Worm (Caenorhabditis elegans) whole organism, young adult: Measurements from ENCODE around the gene pptr-2.

Source experiments
- C06A6.2 ChIP-seq: fragments of 200-800 bp; sonication (Bioruptor generic); conservative IDR thresholded peaks from 2 replicates; pipeline ENCODE4 v1.3.6; 2022; ENCODE audit warnings: missing genetic modification characterization, missing compliant biosample characterization
- C17E4.6 ChIP-seq: fragments of 200-800 bp; sonication (Bioruptor generic); IDR thresholded peaks from 2 replicates; pipeline ENCODE4 v1.3.6; 2022; ENCODE audit warnings: missing genetic modification reagents, missing genetic modification characterization, missing compliant biosample characterization
- F49E8.2 ChIP-seq: sonication (generic microtip); optimal IDR thresholded peaks from 3 replicates; lab custom pipeline; 2017; ENCODE audit warnings: missing genetic modification characterization, mild to moderate bottlenecking, missing compliant biosample characterization, antibody characterized with exemption, moderate library complexity; ENCODE audit not compliant: insufficient read depth
- F55B11.4 ChIP-seq: sonication (generic microtip); optimal IDR thresholded peaks from 2 replicates; lab custom pipeline; 2016; ENCODE audit warnings: missing compliant biosample characterization, missing genetic modification characterization, borderline replicate concordance; ENCODE audit not compliant: insufficient read depth
- F57C9.4 ChIP-seq: sonication (generic microtip); optimal IDR thresholded peaks from 2 replicates; lab custom pipeline; 2017; ENCODE audit warnings: mild to moderate bottlenecking, missing genetic modification characterization, missing compliant biosample characterization
- K11D2.4 ChIP-seq: fragments of 200-800 bp; sonication (Bioruptor generic); IDR thresholded peaks from 2 replicates; pipeline ENCODE4 v1.3.6; 2022; ENCODE audit warnings: missing genetic modification reagents, missing genetic modification characterization, missing compliant biosample characterization
- Y56A3A.18 ChIP-seq: fragments of 200-800 bp; sonication (Bioruptor generic); IDR thresholded peaks from 2 replicates; pipeline ENCODE4 v1.3.6; 2022; ENCODE audit warnings: missing genetic modification reagents, missing genetic modification characterization, missing compliant biosample characterization
- Y67H2A.10 ChIP-seq: fragments of 200-800 bp; sonication (Bioruptor generic); conservative IDR thresholded peaks from 2 replicates; pipeline ENCODE4 v1.3.6; 2022; ENCODE audit warnings: missing genetic modification reagents, missing genetic modification characterization, missing compliant biosample characterization
- aptf-2 ChIP-seq: fragments of 200-800 bp; sonication (Bioruptor generic); conservative IDR thresholded peaks from 2 replicates; pipeline ENCODE4 v1.3.6; 2022; ENCODE audit warnings: missing genetic modification reagents, missing genetic modification characterization, missing compliant biosample characterization
- attf-3 ChIP-seq: fragments of 200-800 bp; sonication (Bioruptor generic); conservative IDR thresholded peaks from 2 replicates; pipeline ENCODE4 v1.3.6; 2022; ENCODE audit warnings: missing genetic modification reagents, missing genetic modification characterization, missing compliant biosample characterization
- attf-5 ChIP-seq: fragments of 200-800 bp; sonication (Bioruptor generic); optimal IDR thresholded peaks from 2 replicates; lab custom pipeline; 2018; ENCODE audit warnings: mild to moderate bottlenecking, missing genetic modification characterization, missing compliant biosample characterization
- bed-1 ChIP-seq: fragments of 200-800 bp; sonication (Bioruptor generic); IDR thresholded peaks from 2 replicates; pipeline ENCODE4 v1.3.6; 2022; ENCODE audit warnings: missing genetic modification reagents, missing genetic modification characterization, missing compliant biosample characterization
- cebp-1 ChIP-seq, 2 experiments: fragments of 200-800 bp in 1 of 2; sonication (Bioruptor generic) in 1 of 2; sonication (generic microtip) in 1 of 2; IDR thresholded peaks in 1 of 2; optimal IDR thresholded peaks in 1 of 2; 2 replicates each; pipeline versions ENCODE4 v1.3.6 to Lab custom; 2017 to 2022; ENCODE audit warnings: missing compliant biosample characterization in 2 of 2, missing genetic modification characterization in 2 of 2, mild to moderate bottlenecking in 1 of 2, missing genetic modification reagents in 1 of 2, moderate library complexity in 1 of 2
- ceh-100 ChIP-seq: fragments of 200-800 bp; sonication (Bioruptor generic); IDR thresholded peaks from 2 replicates; pipeline ENCODE4 v1.3.6; 2022; ENCODE audit warnings: missing genetic modification reagents, missing genetic modification characterization, missing compliant biosample characterization
- ceh-27 ChIP-seq: fragments of 200-800 bp; sonication (Bioruptor generic); optimal IDR thresholded peaks from 2 replicates; lab custom pipeline; 2018; ENCODE audit warnings: mild to moderate bottlenecking, missing genetic modification characterization, moderate library complexity, missing compliant biosample characterization
- ceh-91 ChIP-seq: fragments of 200-800 bp; sonication (Bioruptor generic); IDR thresholded peaks from 2 replicates; pipeline ENCODE4 v1.3.6; 2022; ENCODE audit warnings: missing genetic modification reagents, missing genetic modification characterization, missing compliant biosample characterization
- dox-1 ChIP-seq: fragments of 200-800 bp; sonication (Bioruptor generic); IDR thresholded peaks from 2 replicates; pipeline ENCODE4 v1.3.6; 2022; ENCODE audit warnings: missing genetic modification reagents, missing genetic modification characterization, missing compliant biosample characterization
- dpl-1 ChIP-seq: fragments of 150-350 bp; optimal IDR thresholded peaks from 2 replicates; lab custom pipeline; 2014; ENCODE audit warnings: missing biosample characterization, missing genetic modification reagents, missing genetic modification characterization
- egl-18 ChIP-seq: fragments of 200-800 bp; sonication (Bioruptor generic); IDR thresholded peaks from 2 replicates; pipeline ENCODE4 v1.3.6; 2022; ENCODE audit warnings: missing genetic modification reagents, missing genetic modification characterization, missing compliant biosample characterization
- hlh-26 ChIP-seq: fragments of 200-800 bp; sonication (Bioruptor generic); conservative IDR thresholded peaks from 2 replicates; pipeline ENCODE4 v1.3.6; 2022; ENCODE audit warnings: missing genetic modification reagents, missing genetic modification characterization, missing compliant biosample characterization
- hmg-1.2 ChIP-seq: fragments of 200-800 bp; sonication (Bioruptor generic); IDR thresholded peaks from 2 replicates; pipeline ENCODE4 v1.3.6; 2022; ENCODE audit warnings: missing genetic modification reagents, missing genetic modification characterization, missing compliant biosample characterization
- hmg-20 ChIP-seq: fragments of 200-800 bp; sonication (Bioruptor generic); IDR thresholded peaks from 2 replicates; pipeline ENCODE4 v1.3.6; 2022; ENCODE audit warnings: missing genetic modification reagents, missing genetic modification characterization, missing compliant biosample characterization
- let-526 ChIP-seq: fragments of 200-800 bp; sonication (Bioruptor generic); IDR thresholded peaks from 2 replicates; pipeline ENCODE4 v1.3.6; 2022; ENCODE audit warnings: missing genetic modification reagents, missing genetic modification characterization, missing compliant biosample characterization
- let-607 ChIP-seq, 2 experiments: fragments of 200-800 bp in 1 of 2; sonication (Bioruptor generic) in 1 of 2; sonication (generic microtip) in 1 of 2; optimal IDR thresholded peaks; 2 replicates each; lab custom pipeline; 2016 to 2018; ENCODE audit warnings: mild to moderate bottlenecking in 2 of 2, missing compliant biosample characterization in 2 of 2, missing genetic modification characterization in 2 of 2, moderate library complexity in 2 of 2, missing genotype in 1 of 2
- lin-26 ChIP-seq: fragments of 200-800 bp; sonication (Bioruptor generic); IDR thresholded peaks from 2 replicates; pipeline ENCODE4 v1.3.6; 2022; ENCODE audit warnings: missing genetic modification reagents, missing genetic modification characterization, missing compliant biosample characterization
- madf-10 ChIP-seq: sonication (generic microtip); optimal IDR thresholded peaks from 2 replicates; lab custom pipeline; 2016; ENCODE audit warnings: mild to moderate bottlenecking, missing genetic modification characterization, missing compliant biosample characterization
- madf-3 ChIP-seq: fragments of 200-800 bp; sonication (Bioruptor generic); IDR thresholded peaks from 2 replicates; pipeline ENCODE4 v1.3.6; 2022; ENCODE audit warnings: missing genetic modification reagents, missing genetic modification characterization, missing compliant biosample characterization
- mcd-1 ChIP-seq: fragments of 200-800 bp; sonication (Bioruptor generic); IDR thresholded peaks from 2 replicates; pipeline ENCODE4 v1.3.6; 2022; ENCODE audit warnings: missing genetic modification reagents, missing genetic modification characterization, missing compliant biosample characterization
- mel-28 ChIP-seq: sonication (generic microtip); optimal IDR thresholded peaks from 2 replicates; lab custom pipeline; 2016; ENCODE audit warnings: borderline replicate concordance, mild to moderate bottlenecking, missing genetic modification characterization, missing compliant biosample characterization
- mes-4 ChIP-seq: sonication (generic microtip); optimal IDR thresholded peaks from 2 replicates; lab custom pipeline; 2016; ENCODE audit warnings: missing genotype, missing genetic modification characterization, missing compliant biosample characterization
- nfya-2 ChIP-seq: fragments of 200-800 bp; sonication (Bioruptor generic); IDR thresholded peaks from 2 replicates; pipeline ENCODE4 v1.3.6; 2022; ENCODE audit warnings: missing genetic modification reagents, missing genetic modification characterization, missing compliant biosample characterization
- nfyb-1 ChIP-seq: fragments of 200-800 bp; sonication (Bioruptor generic); IDR thresholded peaks from 2 replicates; pipeline ENCODE4 v1.3.6; 2022; ENCODE audit warnings: missing genetic modification reagents, missing genetic modification characterization, missing compliant biosample characterization
- nhr-120 ChIP-seq: fragments of 200-800 bp; sonication (Bioruptor generic); IDR thresholded peaks from 2 replicates; pipeline ENCODE4 v1.3.6; 2022; ENCODE audit warnings: missing genetic modification characterization, missing compliant biosample characterization
- rcor-1 ChIP-seq: fragments of 200-800 bp; sonication (Bioruptor generic); IDR thresholded peaks from 2 replicates; pipeline ENCODE4 v1.3.6; 2022; ENCODE audit warnings: missing genetic modification reagents, missing genetic modification characterization, missing compliant biosample characterization
- sea-2 ChIP-seq: fragments of 200-800 bp; sonication (Bioruptor generic); IDR thresholded peaks from 2 replicates; pipeline ENCODE4 v1.3.6; 2022; ENCODE audit warnings: missing genetic modification characterization, missing compliant biosample characterization
- snpc-1.3 ChIP-seq: sonication (generic microtip); optimal IDR thresholded peaks from 2 replicates; lab custom pipeline; 2017; ENCODE audit warnings: missing genetic modification characterization, mild to moderate bottlenecking, missing compliant biosample characterization, antibody characterized with exemption, moderate library complexity, missing genotype, missing genetic modification reagents; ENCODE audit not compliant: insufficient read depth
- snpc-4 ChIP-seq, 5 experiments: fragments of 150-350 bp in 1 of 5; sonication (generic microtip) in 4 of 5; optimal IDR thresholded peaks; 2 replicates each; lab custom pipeline; 2014 to 2018; ENCODE audit warnings: missing genetic modification characterization in 5 of 5, missing biosample characterization in 3 of 5, antibody characterized with exemption in 2 of 5, mild to moderate bottlenecking in 2 of 5, missing compliant biosample characterization in 2 of 5, missing genotype in 2 of 5, moderate library complexity in 2 of 5, missing genetic modification reagents in 1 of 5
- somi-1 ChIP-seq: fragments of 200-800 bp; sonication (Bioruptor generic); optimal IDR thresholded peaks from 2 replicates; lab custom pipeline; 2018; ENCODE audit warnings: mild to moderate bottlenecking, missing genetic modification characterization, missing compliant biosample characterization
- tbp1 ChIP-seq: fragments of 200-800 bp; sonication (Bioruptor generic); optimal IDR thresholded peaks from 2 replicates; lab custom pipeline; 2018; ENCODE audit warnings: mild to moderate bottlenecking, missing genetic modification characterization, missing compliant biosample characterization
- unc-62 ChIP-seq: fragments of 150-350 bp; optimal IDR thresholded peaks from 2 replicates; lab custom pipeline; 2014; ENCODE audit warnings: missing biosample characterization, missing genetic modification reagents, missing genetic modification characterization
- zim-3 ChIP-seq: sonication (generic microtip); optimal IDR thresholded peaks from 2 replicates; lab custom pipeline; 2017; ENCODE audit warnings: mild to moderate bottlenecking, missing genetic modification characterization, moderate library complexity, missing compliant biosample characterization
- ztf-18 ChIP-seq: sonication (generic microtip); optimal IDR thresholded peaks from 2 replicates; lab custom pipeline; 2016; ENCODE audit warnings: missing genotype, mild to moderate bottlenecking, missing genetic modification characterization, missing compliant biosample characterization
- ztf-6 ChIP-seq: fragments of 200-800 bp; sonication (Bioruptor generic); IDR thresholded peaks from 2 replicates; pipeline ENCODE4 v1.3.6; 2022; ENCODE audit warnings: missing genetic modification reagents, missing genetic modification characterization, missing compliant biosample characterization

pptr-2 gene

DNA sequence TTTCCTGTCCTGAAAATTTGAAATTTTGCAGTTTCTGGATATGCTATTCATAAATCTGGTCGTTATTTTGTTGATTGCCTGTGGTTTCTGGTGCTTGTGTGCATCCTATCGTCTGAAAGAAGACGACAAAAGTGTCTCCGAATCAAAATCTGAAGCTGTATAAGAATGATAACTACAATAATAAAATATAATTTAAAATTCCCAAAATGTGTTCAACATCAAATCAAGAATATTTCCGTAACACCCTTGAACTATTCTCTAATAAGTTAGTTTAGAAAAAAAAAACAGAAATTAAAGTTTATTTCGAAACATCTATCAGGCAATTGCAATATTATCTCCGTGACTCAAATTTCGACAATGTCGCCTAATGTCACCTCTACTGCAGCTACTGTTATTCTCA, 5.7 kb upstream of the pptr-2 start, which contains the start of gene C45B11.8:
Gene C45B11.8 (plus strand): TSS at position 301 of the 400 bp plus-strand sequence.
- TF ChIP-seq snpc-1.3 (tag; lab: Kevin White, UChicago) = no peak
- no peak for TF ChIP-seq let-526
- TF ChIP-seq C17E4.6 = no peak
- TF ChIP-seq Y56A3A.18 (GFP tag; lab: Robert Waterston, UW) = no peak
- TF ChIP-seq F49E8.2 (tag; lab: Kevin White, UChicago) = no peak
- no peak for TF ChIP-seq mes-4 (tag; lab: Kevin White, UChicago)
- no peak for TF ChIP-seq hmg-20 (GFP tag; lab: Robert Waterston, UW)
- no peak for TF ChIP-seq mel-28 (tag; lab: Kevin White, UChicago)
- TF ChIP-seq nfya-2 (GFP tag; lab: Robert Waterston, UW) = no peak
- no peak for TF ChIP-seq zim-3 (tag; lab: Kevin White, UChicago)
- TF ChIP-seq dox-1 (GFP tag; lab: Robert Waterston, UW) = no peak
- no peak for TF ChIP-seq hlh-26
- TF ChIP-seq K11D2.4 = no peak

DNA sequence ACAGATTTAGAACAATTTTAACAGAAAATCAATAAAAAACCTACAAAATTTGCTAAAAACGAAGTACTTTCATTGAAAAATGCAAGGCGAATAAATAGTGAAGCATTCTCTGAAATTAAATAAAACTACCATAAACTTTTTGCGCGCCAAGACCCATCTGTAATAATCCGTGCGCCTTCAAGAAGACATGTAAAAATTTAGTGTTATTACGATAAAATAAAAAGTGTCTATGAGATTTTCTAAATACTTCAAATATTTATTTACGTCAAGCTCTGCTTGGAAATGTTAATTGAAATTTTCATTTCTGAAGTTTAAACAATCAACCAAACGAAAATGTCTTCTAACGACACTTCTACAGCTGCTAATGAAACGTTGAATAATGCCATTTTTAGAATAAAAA, 5.3 kb upstream of the pptr-2 start, which contains the start of gene C45B11.9:
Gene C45B11.9 (plus strand): TSS at position 301 of the 400 bp plus-strand sequence.
- TF ChIP-seq bed-1 (GFP tag; lab: Robert Waterston, UW) (no peak), ztf-6 (GFP tag; lab: Robert Waterston, UW) (no peak), aptf-2 (GFP tag; lab: Robert Waterston, UW) (no peak), F55B11.4 (tag; lab: Kevin White, UChicago) (no peak), rcor-1 (GFP tag; lab: Robert Waterston, UW) (no peak), mes-4 (tag; lab: Kevin White, UChicago) (no peak), let-526 (no peak), egl-18 (GFP tag; lab: Robert Waterston, UW) (no peak), ztf-18 (tag; lab: Kevin White, UChicago) (no peak), C06A6.2 (no peak)

DNA sequence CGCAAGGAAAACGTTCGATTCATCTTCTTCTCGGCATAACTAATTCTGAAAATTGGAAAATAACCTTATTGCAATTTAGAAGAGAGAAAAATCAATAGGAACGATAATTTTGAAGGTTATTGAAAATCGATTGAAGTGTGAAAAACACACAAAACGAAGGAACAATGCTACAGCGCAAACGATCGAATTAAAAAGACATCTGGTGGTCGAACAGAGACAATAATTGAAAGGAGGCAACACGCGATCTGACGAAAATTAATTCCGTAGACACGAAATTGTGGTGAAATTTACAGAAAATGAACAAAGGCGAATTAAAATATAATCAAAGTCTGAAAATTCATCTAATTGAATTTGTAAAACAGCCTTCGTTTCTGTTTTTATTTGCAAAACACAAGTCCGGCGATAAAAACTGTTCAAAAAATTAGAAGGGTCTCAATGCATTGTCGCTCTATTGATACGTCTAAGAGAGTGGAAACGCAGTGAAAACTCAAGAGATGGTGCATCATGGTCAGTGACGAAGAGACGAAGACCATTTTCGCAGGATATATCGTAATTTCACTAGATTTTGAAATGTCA, 4.7 kb upstream of the pptr-2 start, which contains the start of gene pak-2:
Gene pak-2 (minus strand): TSS at position 51 of the 576 bp plus-strand sequence.
- TF ChIP-seq unc-62 = no peak
- TF ChIP-seq tbp1 = peak; percentile 30
- no peak for TF ChIP-seq ceh-91 (GFP tag; lab: Robert Waterston, UW)
- TF ChIP-seq sea-2 (GFP tag; lab: Robert Waterston, UW) = no peak
- TF ChIP-seq nhr-120 = no peak
- TF ChIP-seq somi-1 = peak; percentile 10
- TF ChIP-seq let-607 (tag; optimal IDR thresholded peaks at IDR 0.05; lab: Kevin White, UChicago) = peak in 1 of 2 experiments; percentile 3
- TF ChIP-seq mcd-1 (GFP tag; lab: Robert Waterston, UW) = peak; percentile 88
- TF ChIP-seq aptf-2 (GFP tag; lab: Robert Waterston, UW) = 0 out of 2 replicates have a peak, but pooled peaks have one; percentile 36
- no peak for TF ChIP-seq ztf-6 (GFP tag; lab: Robert Waterston, UW)
- TF ChIP-seq hmg-1.2 (GFP tag; lab: Robert Waterston, UW) = peak; percentile 58; the same call in 1 of the 2 replicates
- TF ChIP-seq snpc-4 (GFP tag; optimal IDR thresholded peaks at IDR 0.05; lab: Kevin White, UChicago) = no peak
- TF ChIP-seq snpc-4 (tag; optimal IDR thresholded peaks at IDR 0.05; lab: Kevin White, UChicago) = peak in 1 of 4 experiments; percentile 38
- TF ChIP-seq nfyb-1 (GFP tag; lab: Robert Waterston, UW) = no peak
- TF ChIP-seq F57C9.4 = no peak
- TF ChIP-seq madf-3 (GFP tag; lab: Robert Waterston, UW) = no peak
- no peak for TF ChIP-seq dpl-1 (GFP tag; lab: Kevin White, UChicago)
- peak; percentile 83 for TF ChIP-seq attf-5 (GFP tag; lab: Kevin White, UChicago)
- TF ChIP-seq attf-3 (GFP tag; lab: Robert Waterston, UW) = peak; percentile 51; the same call in 1 of the 2 replicates
- peak; percentile 96 for TF ChIP-seq ceh-100
- peak; percentile 49 for TF ChIP-seq ztf-18 (tag; lab: Kevin White, UChicago)
- TF ChIP-seq cebp-1 (GFP tag; IDR thresholded peaks at IDR 0.05; lab: Robert Waterston, UW) = no peak
- peak; percentile 55 for TF ChIP-seq cebp-1 (tag; optimal IDR thresholded peaks at IDR 0.05; lab: Kevin White, UChicago)
- peak; percentile 84 for TF ChIP-seq ceh-27 (GFP tag; lab: Kevin White, UChicago)
- TF ChIP-seq madf-10 (tag; lab: Kevin White, UChicago) = peak; percentile 58
- no peak for TF ChIP-seq lin-26
- no peak for TF ChIP-seq Y67H2A.10 (GFP tag; lab: Robert Waterston, UW)
